Fruit fly (Drosophila melanogaster) Kc167 (cell line): ENCODE results near the gene CG13455.

Experiments used
- insv ChIP-seq: fragments of >200 bp; optimal IDR thresholded peaks from 3 replicates; lab custom pipeline; 2018; ENCODE audit warnings: missing external identifiers
- psq ChIP-seq: fragments of >200 bp; optimal IDR thresholded peaks from 2 replicates; lab custom pipeline; 2017; ENCODE audit warnings: missing external identifiers

DNA sequence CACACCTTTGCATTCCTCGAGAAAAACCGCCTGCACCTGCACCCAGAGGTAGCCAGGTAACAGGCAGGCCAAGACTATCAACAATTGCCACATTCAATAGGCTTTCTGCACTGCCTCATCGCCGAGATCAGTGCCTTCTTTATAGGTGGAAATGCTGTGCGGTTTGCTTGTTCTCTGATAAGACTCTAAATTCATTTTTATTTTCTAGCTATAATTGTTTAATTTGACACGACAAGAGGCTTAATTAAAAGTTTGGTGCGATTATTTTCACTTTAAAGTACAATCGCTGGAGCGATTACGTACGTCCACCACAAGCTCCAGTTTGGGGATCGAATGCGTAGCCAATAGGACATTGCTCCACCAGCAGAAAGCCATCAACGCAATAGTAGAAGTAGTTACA, 31.0 kb downstream of the CG13455 start, which contains the start of gene CG42729:
- TF ChIP-seq insv (lab: Kevin White, UChicago): no peak
- TF ChIP-seq psq (lab: Kevin White, UChicago): no peak
